Fruit fly (Drosophila melanogaster): ENCODE measurements around the gene dop.

Gene dop

dm6 chr3L:15534274-15535227 is 31.3 kb upstream of the dop start:
- TF ChIP-seq Crg-1 (GFP tag; optimal IDR thresholded peaks at IDR 0.05), result peak; percentile 61
- no peak for TF ChIP-seq ovo (GFP tag; optimal IDR thresholded peaks at IDR 0.05)
- peak; percentile 51 for TF ChIP-seq CG12768 (GFP tag; optimal IDR thresholded peaks at IDR 0.05)
- peak; percentile 60 for TF ChIP-seq CG7045 (GFP tag; optimal IDR thresholded peaks at IDR 0.05)
- TF ChIP-seq cic (GFP tag; optimal IDR thresholded peaks at IDR 0.05), result no peak
- peak; percentile 64 for TF ChIP-seq Hr96 (GFP tag; optimal IDR thresholded peaks at IDR 0.05)
- no peak for TF ChIP-seq kay (GFP tag; ENCODE audit: borderline replicate concordance)
- TF ChIP-seq CG11617 (GFP tag; optimal IDR thresholded peaks at IDR 0.05), result peak; percentile 86
- TF ChIP-seq CG14711 (tag; optimal IDR thresholded peaks at IDR 0.05), result no peak
- TF ChIP-seq cnc (optimal IDR thresholded peaks at IDR 0.05), result no peak
- TF ChIP-seq CG7101 (tag; optimal IDR thresholded peaks at IDR 0.05), result peak; percentile 59
- TF ChIP-seq CG5204 (GFP tag; optimal IDR thresholded peaks at IDR 0.05), result peak; percentile 78
- TF ChIP-seq pad (GFP tag; optimal IDR thresholded peaks at IDR 0.05), result peak; percentile 40
- TF ChIP-seq toe (GFP tag; optimal IDR thresholded peaks at IDR 0.05), result peak; percentile 79
- TF ChIP-seq bab1 (GFP tag; optimal IDR thresholded peaks at IDR 0.05), result peak; percentile 28
- TF ChIP-seq Mnt (GFP tag; optimal IDR thresholded peaks at IDR 0.05), result peak; percentile 55
- peak; percentile 30 for TF ChIP-seq CG1620 (GFP tag; optimal IDR thresholded peaks at IDR 0.05)
- TF ChIP-seq tj (GFP tag; optimal IDR thresholded peaks at IDR 0.05), result peak; percentile 56
- TF ChIP-seq Clk (GFP tag; optimal IDR thresholded peaks at IDR 0.05), result peak; percentile 13
- TF ChIP-seq CG33017 (tag; optimal IDR thresholded peaks at IDR 0.05), result peak; percentile 43

dm6 chr3L:15535228-15535598 is 30.6 kb upstream of the dop start, which contains the start of gene CrebA:
CrebA (plus strand) TSS chr3L:15535395.
- TF ChIP-seq kay (GFP tag; ENCODE audit: borderline replicate concordance), result peak; percentile 21
- TF ChIP-seq Crg-1 (GFP tag; optimal IDR thresholded peaks at IDR 0.05), result no peak

- peak; percentile 92 for TF ChIP-seq pad (GFP tag; optimal IDR thresholded peaks at IDR 0.05)
- TF ChIP-seq kay (GFP tag; ENCODE audit: borderline replicate concordance), result no peak
- TF ChIP-seq CG33017 (tag; optimal IDR thresholded peaks at IDR 0.05), result no peak
- no peak for TF ChIP-seq ovo (GFP tag; optimal IDR thresholded peaks at IDR 0.05)
Measured at dm6 chr3L:15535800-15536225, 30.0 kb upstream of the dop start.

- TF ChIP-seq kay (GFP tag; ENCODE audit: borderline replicate concordance) (peak; percentile 38), bab1 (GFP tag; optimal IDR thresholded peaks at IDR 0.05) (no peak)
Measured at dm6 chr3L:15536550-15536949, 29.3 kb upstream of the dop start.

DNA sequence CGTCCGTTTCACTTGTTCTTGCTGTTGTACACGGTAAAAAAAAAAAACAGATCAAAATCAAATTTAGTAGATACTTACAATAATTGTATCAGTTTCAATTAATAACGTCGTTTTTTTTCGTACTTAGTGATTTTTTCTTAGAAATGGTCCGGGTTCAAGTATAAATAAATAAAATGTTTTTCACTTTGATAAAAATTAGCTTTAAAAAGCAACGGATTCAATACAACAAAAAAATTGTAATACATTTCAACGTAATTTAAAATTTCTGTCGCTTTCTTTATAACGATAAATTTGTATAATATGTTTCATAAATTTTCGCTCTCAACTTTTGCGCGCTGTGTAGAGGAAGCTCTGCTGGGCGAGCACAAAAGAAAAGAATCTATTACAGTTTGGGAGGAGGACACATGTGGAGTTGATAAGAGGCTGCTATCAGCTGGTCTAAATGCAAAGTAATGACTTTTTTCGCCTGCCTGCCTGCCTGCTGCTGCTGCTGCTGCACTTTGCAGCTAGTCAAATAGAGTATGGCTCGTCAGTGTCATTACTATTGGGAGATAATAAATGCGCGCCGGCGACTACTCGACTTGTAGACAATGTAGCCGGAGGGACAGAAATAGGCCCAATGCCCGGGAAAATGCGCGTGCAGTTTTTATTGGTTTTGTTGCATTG is 27.8 kb upstream of the dop start:
- TF ChIP-seq bab1 (GFP tag; optimal IDR thresholded peaks at IDR 0.05) (no peak), Crg-1 (GFP tag; optimal IDR thresholded peaks at IDR 0.05) (peak; percentile 13), CG5204 (GFP tag; optimal IDR thresholded peaks at IDR 0.05) (peak; percentile 63), Clk (GFP tag; optimal IDR thresholded peaks at IDR 0.05) (no peak), Mnt (GFP tag; optimal IDR thresholded peaks at IDR 0.05) (peak; percentile 57), ovo (GFP tag; optimal IDR thresholded peaks at IDR 0.05) (no peak), Hr96 (GFP tag; optimal IDR thresholded peaks at IDR 0.05) (peak; percentile 41), toe (GFP tag; optimal IDR thresholded peaks at IDR 0.05) (peak; percentile 50), tj (GFP tag; optimal IDR thresholded peaks at IDR 0.05) (peak; percentile 77), CG7045 (GFP tag; optimal IDR thresholded peaks at IDR 0.05) (peak; percentile 28), pad (GFP tag; optimal IDR thresholded peaks at IDR 0.05) (peak; percentile 48), CG11617 (GFP tag; optimal IDR thresholded peaks at IDR 0.05) (peak; percentile 74), CG12768 (GFP tag; optimal IDR thresholded peaks at IDR 0.05) (peak; percentile 6), cic (GFP tag; optimal IDR thresholded peaks at IDR 0.05) (peak; percentile 58), CG14711 (tag; optimal IDR thresholded peaks at IDR 0.05) (peak; percentile 65), cnc (optimal IDR thresholded peaks at IDR 0.05) (no peak), kay (GFP tag; ENCODE audit: borderline replicate concordance) (no peak), CG7101 (tag; optimal IDR thresholded peaks at IDR 0.05) (peak; percentile 49), CG33017 (tag; optimal IDR thresholded peaks at IDR 0.05) (peak; percentile 43), CG1620 (GFP tag; optimal IDR thresholded peaks at IDR 0.05) (no peak)

DNA sequence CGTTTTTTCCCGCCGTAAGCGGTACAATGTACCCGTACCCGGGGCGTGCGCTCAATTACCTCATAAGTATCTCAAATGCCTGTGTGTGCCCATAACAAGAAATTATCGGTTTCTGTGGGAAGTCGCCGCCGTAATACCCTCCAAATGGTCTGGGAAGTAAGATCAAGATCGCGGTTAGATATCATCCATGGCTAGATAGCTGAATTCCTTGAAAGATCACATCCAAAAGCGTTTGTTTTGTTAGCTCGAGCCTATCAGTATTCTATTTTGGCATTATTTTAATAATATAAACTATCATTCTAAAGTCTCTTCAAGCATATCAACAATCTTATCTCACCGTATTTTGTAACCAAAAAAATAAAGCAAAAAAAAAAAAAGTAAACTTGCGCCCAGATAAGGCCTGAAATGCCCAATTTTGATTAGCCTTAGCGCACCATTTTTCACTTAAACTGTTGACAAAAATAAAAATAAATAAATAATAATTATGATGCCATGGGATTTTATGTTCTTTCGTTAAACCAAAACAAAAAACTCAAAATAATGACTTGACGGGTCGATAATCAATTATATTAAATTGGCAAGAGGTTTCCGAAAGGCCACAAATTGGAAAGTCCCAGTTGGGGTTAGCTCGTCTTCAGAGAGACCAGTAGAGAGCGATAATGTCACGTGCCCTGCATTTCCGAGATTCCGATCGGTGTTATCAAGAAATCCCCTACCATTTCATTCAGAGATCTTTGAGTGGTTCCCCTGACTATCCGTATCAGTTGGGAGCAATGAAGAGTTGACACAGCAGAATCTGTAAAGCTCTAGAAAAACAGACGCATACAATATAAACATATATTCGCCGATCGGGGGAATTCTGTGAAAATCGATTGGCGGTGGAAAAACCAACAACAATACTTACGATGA is 27.0 kb upstream of the dop start:
- TF ChIP-seq CG7045 (GFP tag; optimal IDR thresholded peaks at IDR 0.05) (no peak), cic (GFP tag; optimal IDR thresholded peaks at IDR 0.05) (peak; percentile 63), kay (GFP tag; ENCODE audit: borderline replicate concordance) (peak; percentile 60)
